Fruit fly (Drosophila melanogaster) whole organism, prepupa: ENCODE measurements around the gene GlyRS.

Experiments
- Blimp-1 ChIP-seq: fragments of 200-800 bp; sonication (Bioruptor generic); optimal IDR thresholded peaks from 3 replicates; lab custom pipeline; 2017; ENCODE audit warnings: missing biosample characterization, missing genetic modification characterization, mild to moderate bottlenecking, moderate library complexity, missing genetic modification reagents
- CG10631 ChIP-seq: fragments of 200-800 bp; sonication (Bioruptor generic); optimal IDR thresholded peaks from 2 replicates; lab custom pipeline; 2016; ENCODE audit warnings: missing biosample characterization, missing genetic modification characterization
- CG10669 ChIP-seq: fragments of 200-800 bp; sonication (Bioruptor generic); optimal IDR thresholded peaks from 3 replicates; lab custom pipeline; 2018; ENCODE audit warnings: missing biosample characterization, mild to moderate bottlenecking, missing genetic modification characterization, moderate library complexity
- CG11294 ChIP-seq: fragments of 200-800 bp; sonication (Bioruptor generic); IDR thresholded peaks from 2 replicates; pipeline ENCODE4 v1.3.6; 2022; ENCODE audit warnings: missing biosample characterization, missing genetic modification characterization
- CG11762 ChIP-seq: fragments of 200-800 bp; sonication (Bioruptor generic); optimal IDR thresholded peaks from 3 replicates; lab custom pipeline; 2016; ENCODE audit warnings: missing biosample characterization, missing genetic modification characterization; ENCODE audit not compliant: insufficient read depth
- CG11902 ChIP-seq: fragments of 200-800 bp; sonication (Bioruptor generic); optimal IDR thresholded peaks from 3 replicates; lab custom pipeline; 2016; ENCODE audit warnings: missing biosample characterization, missing genetic modification characterization
- CG15336 ChIP-seq: fragments of 200-800 bp; sonication (Bioruptor generic); IDR thresholded peaks from 2 replicates; pipeline ENCODE4 v1.3.6; 2022; ENCODE audit warnings: missing biosample characterization, missing genetic modification characterization
- CG1621 ChIP-seq: fragments of 200-800 bp; sonication (Bioruptor generic); optimal IDR thresholded peaks from 3 replicates; lab custom pipeline; 2018; ENCODE audit warnings: missing biosample characterization, mild to moderate bottlenecking, missing genetic modification characterization
- CG16779 ChIP-seq: fragments of 200-800 bp; sonication (Bioruptor generic); optimal IDR thresholded peaks from 3 replicates; lab custom pipeline; 2017; ENCODE audit warnings: missing biosample characterization, mild to moderate bottlenecking, missing genetic modification characterization
- CG3032 ChIP-seq: fragments of 200-800 bp; optimal IDR thresholded peaks from 2 replicates; lab custom pipeline; 2019; ENCODE audit warnings: missing biosample characterization, mild to moderate bottlenecking, missing genetic modification characterization, moderate library complexity
- CG31627 ChIP-seq: fragments of 200-800 bp; sonication (Bioruptor generic); optimal IDR thresholded peaks from 3 replicates; lab custom pipeline; 2016; ENCODE audit warnings: missing biosample characterization, missing genetic modification characterization
- CG3919 ChIP-seq: fragments of 200-800 bp; sonication (Bioruptor generic); optimal IDR thresholded peaks from 3 replicates; lab custom pipeline; 2016; ENCODE audit warnings: missing biosample characterization, missing genetic modification characterization
- CG4318 ChIP-seq: fragments of 200-800 bp; sonication (Bioruptor generic); optimal IDR thresholded peaks from 3 replicates; lab custom pipeline; 2017; ENCODE audit warnings: missing biosample characterization, mild to moderate bottlenecking, missing genetic modification characterization
- CG6163 ChIP-seq: fragments of 200-800 bp; sonication (Bioruptor generic); IDR thresholded peaks from 3 replicates; pipeline ENCODE4 v1.3.6; 2022; ENCODE audit warnings: missing biosample characterization, missing genetic modification characterization
- CG6276 ChIP-seq: fragments of 200-800 bp; sonication (Bioruptor generic); optimal IDR thresholded peaks from 2 replicates; lab custom pipeline; 2017; ENCODE audit warnings: missing biosample characterization, mild to moderate bottlenecking, missing genetic modification characterization
- CG6792 ChIP-seq: fragments of 200-800 bp; sonication (Bioruptor generic); optimal IDR thresholded peaks from 3 replicates; lab custom pipeline; 2016; ENCODE audit warnings: missing biosample characterization, missing genetic modification characterization
- CG6854 ChIP-seq: fragments of 200-800 bp; sonication (Bioruptor generic); optimal IDR thresholded peaks from 2 replicates; lab custom pipeline; 2017; ENCODE audit warnings: missing biosample characterization, mild to moderate bottlenecking, missing genetic modification characterization
- CG8119 ChIP-seq: fragments of 200-800 bp; sonication (Bioruptor generic); IDR thresholded peaks from 3 replicates; pipeline ENCODE4 v1.3.6; 2022; ENCODE audit warnings: missing biosample characterization, missing genetic modification characterization
- CG8319 ChIP-seq: fragments of 200-800 bp; sonication (Bioruptor generic); optimal IDR thresholded peaks from 3 replicates; lab custom pipeline; 2016; ENCODE audit warnings: missing biosample characterization, missing genetic modification characterization
- CG8632 ChIP-seq: fragments of 200-800 bp; sonication (Bioruptor generic); optimal IDR thresholded peaks from 3 replicates; lab custom pipeline; 2016; ENCODE audit warnings: missing biosample characterization, missing genetic modification characterization
- CG9139 ChIP-seq: fragments of 200-800 bp; sonication (Bioruptor generic); optimal IDR thresholded peaks from 3 replicates; lab custom pipeline; 2017; ENCODE audit warnings: missing biosample characterization, mild to moderate bottlenecking, missing genetic modification characterization
- Eip75B ChIP-seq: fragments of 200-800 bp; sonication (Bioruptor generic); optimal IDR thresholded peaks from 3 replicates; lab custom pipeline; 2016; ENCODE audit warnings: missing biosample characterization, missing genetic modification characterization
- Eip78C ChIP-seq: fragments of 200-800 bp; sonication (Bioruptor generic); peaks from one replicate; lab custom pipeline; 2016; ENCODE audit warnings: missing biosample characterization, missing genetic modification characterization
- Eip93F ChIP-seq: fragments of 200-800 bp; sonication (Bioruptor generic); optimal IDR thresholded peaks from 2 replicates; lab custom pipeline; 2016; ENCODE audit warnings: missing biosample characterization, mild to moderate bottlenecking, missing genetic modification characterization
- Ets21C ChIP-seq: fragments of 200-800 bp; sonication (Bioruptor generic); optimal IDR thresholded peaks from 3 replicates; lab custom pipeline; 2016; ENCODE audit warnings: missing biosample characterization, missing genetic modification characterization
- Ets96B ChIP-seq: fragments of 200-800 bp; optimal IDR thresholded peaks from 2 replicates; lab custom pipeline; 2019; ENCODE audit warnings: missing biosample characterization, mild to moderate bottlenecking, missing genetic modification characterization, moderate library complexity
- Gug ChIP-seq: fragments of 200-800 bp; sonication (Bioruptor generic); IDR thresholded peaks from 2 replicates; pipeline ENCODE4 v1.3.6; 2022; ENCODE audit warnings: missing biosample characterization, missing genetic modification characterization
- Lpt ChIP-seq: fragments of 200-800 bp; sonication (Bioruptor generic); optimal IDR thresholded peaks from 3 replicates; lab custom pipeline; 2016; ENCODE audit warnings: missing biosample characterization, missing genetic modification characterization
- Met ChIP-seq: fragments of 200-800 bp; sonication (Bioruptor generic); optimal IDR thresholded peaks from 3 replicates; lab custom pipeline; 2016; ENCODE audit warnings: missing biosample characterization, missing genetic modification characterization
- Smox ChIP-seq: fragments of 200-800 bp; sonication (Bioruptor generic); optimal IDR thresholded peaks from 3 replicates; lab custom pipeline; 2016; ENCODE audit warnings: missing biosample characterization, missing genetic modification characterization
- Sox102F ChIP-seq: fragments of 200-800 bp; sonication (Bioruptor generic); optimal IDR thresholded peaks from 2 replicates; lab custom pipeline; 2016; ENCODE audit warnings: missing biosample characterization, mild to moderate bottlenecking, missing genetic modification characterization
- achi ChIP-seq: fragments of 200-800 bp; sonication (Bioruptor generic); optimal IDR thresholded peaks from 3 replicates; lab custom pipeline; 2016; ENCODE audit warnings: missing biosample characterization, missing genetic modification characterization
- acj6 ChIP-seq: fragments of 200-800 bp; sonication (Bioruptor generic); optimal IDR thresholded peaks from 3 replicates; lab custom pipeline; 2016; ENCODE audit warnings: missing biosample characterization, missing genetic modification characterization
- cyc ChIP-seq: fragments of 200-800 bp; sonication (Bioruptor generic); optimal IDR thresholded peaks from 3 replicates; lab custom pipeline; 2016; ENCODE audit warnings: missing biosample characterization, missing genetic modification characterization
- dsx ChIP-seq: fragments of 200-800 bp; optimal IDR thresholded peaks from 3 replicates; lab custom pipeline; 2019; ENCODE audit warnings: missing biosample characterization, mild to moderate bottlenecking, missing genetic modification characterization, moderate library complexity; ENCODE audit not compliant: poor library complexity, severe bottlenecking
- eg ChIP-seq: fragments of 200-800 bp; sonication (Bioruptor generic); IDR thresholded peaks from 3 replicates; pipeline ENCODE4 v1.3.6; 2022; ENCODE audit warnings: missing biosample characterization, missing genetic modification characterization
- esn ChIP-seq: fragments of 200-800 bp; sonication (Bioruptor generic); optimal IDR thresholded peaks from 2 replicates; lab custom pipeline; 2016; ENCODE audit warnings: missing biosample characterization, mild to moderate bottlenecking, missing genetic modification characterization, moderate library complexity
- fd59A ChIP-seq: fragments of 200-800 bp; sonication (Bioruptor generic); optimal IDR thresholded peaks from 2 replicates; lab custom pipeline; 2017; ENCODE audit warnings: missing biosample characterization, mild to moderate bottlenecking, missing genetic modification characterization, missing genetic modification reagents
- fd85E ChIP-seq: fragments of 200-800 bp; sonication (Bioruptor generic); optimal IDR thresholded peaks from 3 replicates; lab custom pipeline; 2016; ENCODE audit warnings: missing biosample characterization, missing genetic modification characterization
- fkh ChIP-seq: fragments of 200-800 bp; sonication (Bioruptor generic); optimal IDR thresholded peaks from 3 replicates; lab custom pipeline; 2017; ENCODE audit warnings: missing biosample characterization, mild to moderate bottlenecking, missing genetic modification characterization, moderate library complexity
- lz ChIP-seq: fragments of 200-800 bp; sonication (Bioruptor generic); optimal IDR thresholded peaks from 3 replicates; lab custom pipeline; 2016; ENCODE audit warnings: missing biosample characterization, missing genetic modification characterization
- net ChIP-seq: fragments of 200-800 bp; sonication (Bioruptor generic); optimal IDR thresholded peaks from 3 replicates; lab custom pipeline; 2016; ENCODE audit warnings: missing biosample characterization, missing genetic modification characterization
- pdm3 ChIP-seq: fragments of 200-800 bp; sonication (Bioruptor generic); optimal IDR thresholded peaks from 3 replicates; lab custom pipeline; 2016; ENCODE audit warnings: missing biosample characterization, missing genetic modification characterization
- spab ChIP-seq: fragments of 200-800 bp; sonication (Bioruptor generic); optimal IDR thresholded peaks from 2 replicates; lab custom pipeline; 2017; ENCODE audit warnings: missing biosample characterization, mild to moderate bottlenecking, missing genetic modification characterization, missing genetic modification reagents
- ss ChIP-seq, 2 experiments: fragments of 200-800 bp; sonication (Bioruptor generic); optimal IDR thresholded peaks; 2 replicates in 1 of 2; 3 replicates in 1 of 2; lab custom pipeline; 2017 to 2018; ENCODE audit warnings: mild to moderate bottlenecking in 2 of 2, missing biosample characterization in 2 of 2, missing genetic modification characterization in 2 of 2, moderate library complexity in 1 of 2
- svp ChIP-seq: fragments of 200-800 bp; sonication (Bioruptor generic); peaks from one replicate; lab custom pipeline; 2016; ENCODE audit warnings: missing biosample characterization, missing genetic modification characterization
- topi ChIP-seq: fragments of 200-800 bp; sonication (Bioruptor generic); optimal IDR thresholded peaks from 3 replicates; lab custom pipeline; 2016; ENCODE audit warnings: missing biosample characterization, missing genetic modification characterization
- vri ChIP-seq: fragments of 200-800 bp; sonication (Bioruptor generic); optimal IDR thresholded peaks from 3 replicates; lab custom pipeline; 2016; ENCODE audit warnings: missing biosample characterization, mild to moderate bottlenecking, missing genetic modification characterization

Gene GlyRS

DNA sequence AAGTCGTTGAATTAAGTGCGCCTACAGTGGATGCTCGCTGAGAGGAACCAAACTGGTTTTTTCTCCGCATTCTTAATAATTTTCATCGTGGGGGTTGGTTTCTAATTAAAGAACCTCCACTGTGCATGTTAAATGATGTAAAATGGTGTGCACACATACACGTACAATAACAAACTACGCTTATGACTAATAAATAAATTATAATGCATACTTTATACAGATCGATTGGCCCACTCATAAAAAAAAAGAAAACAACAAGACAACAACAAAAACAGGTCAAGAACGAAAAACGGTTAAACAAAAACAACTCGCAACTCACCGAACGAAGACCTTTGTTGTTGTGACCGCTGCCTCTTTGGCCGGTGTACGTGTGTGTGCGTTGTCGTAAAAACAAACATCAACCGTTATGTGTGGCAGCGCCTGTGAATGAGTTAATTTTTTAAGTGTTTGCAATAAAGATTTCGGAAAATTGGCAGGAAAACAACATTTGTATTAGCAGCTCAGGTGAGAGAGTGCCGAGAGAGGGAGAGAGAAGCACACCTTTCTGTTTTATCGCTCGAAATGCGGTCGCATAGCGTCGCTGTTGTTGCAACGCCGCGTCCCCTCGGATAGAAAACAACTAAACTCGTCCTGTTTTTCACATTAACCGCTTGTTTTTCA, 883 bp upstream of the GlyRS start (continued):
- TF ChIP-seq vri (GFP tag; lab: Kevin White, UChicago) (peak; percentile 77), CG6854 (no peak), Eip75B (GFP tag; lab: Kevin White, UChicago) (peak; percentile 15), Blimp-1 (GFP tag; lab: Kevin White, UChicago) (no peak), CG9139 (GFP tag; lab: Kevin White, UChicago) (no peak), CG6792 (peak; percentile 12), CG3919 (GFP tag; lab: Kevin White, UChicago) (no peak), esn (GFP tag; lab: Kevin White, UChicago) (peak; percentile 37), Ets96B (tag; lab: Kevin White, UChicago) (no peak), eg (peak; percentile 48; the same call in 1 of the 3 replicates), acj6 (GFP tag; lab: Kevin White, UChicago) (no peak), Smox (GFP tag; lab: Kevin White, UChicago) (no peak), CG8119 (no peak), CG11762 (GFP tag; lab: Kevin White, UChicago) (no peak), ss (GFP tag; optimal IDR thresholded peaks at IDR 0.05; lab: Kevin White, UChicago) (no peak), CG6163 (no peak), Eip93F (GFP tag; lab: Kevin White, UChicago) (no peak), Eip78C (GFP tag; lab: Kevin White, UChicago) (peak; percentile 73), CG15336 (GFP tag; lab: Robert Waterston, UW) (peak; percentile 44; the same call in 1 of the 2 replicates), CG8319 (GFP tag; lab: Kevin White, UChicago) (no peak), CG11902 (no peak), CG31627 (GFP tag; lab: Kevin White, UChicago) (peak; percentile 40), CG10631 (no peak), CG8632 (no peak), CG10669 (GFP tag; lab: Kevin White, UChicago) (no peak), CG4318 (no peak), fkh (GFP tag; lab: Kevin White, UChicago) (peak; percentile 66)
- TF ChIP-seq, all 60 proteins: peak for 23

dm6 chr3L:15097878-15098520, 3.1 kb downstream of the GlyRS start, which contains the start of gene Ctps:
Gene Ctps, plus strand, starts transcription at chr3L:15097914.
- TF ChIP-seq CG8319 (GFP tag; lab: Kevin White, UChicago) (no peak), CG31627 (GFP tag; lab: Kevin White, UChicago) (no peak), svp (GFP tag; lab: Kevin White, UChicago) (no peak), spab (GFP tag; lab: Kevin White, UChicago) (no peak), fd85E (GFP tag; lab: Kevin White, UChicago) (no peak), topi (GFP tag; lab: Kevin White, UChicago) (peak; percentile 18), cyc (GFP tag; lab: Kevin White, UChicago) (no peak), Met (no peak), Eip78C (GFP tag; lab: Kevin White, UChicago) (peak; percentile 34), dsx (GFP tag; lab: Kevin White, UChicago) (no peak), Ets21C (GFP tag; lab: Kevin White, UChicago) (no peak), pdm3 (GFP tag; lab: Kevin White, UChicago) (peak; percentile 6), CG11294 (no peak), esn (GFP tag; lab: Kevin White, UChicago) (peak; percentile 37), CG1621 (tag; lab: Kevin White, UChicago) (no peak), Gug (no peak), vri (GFP tag; lab: Kevin White, UChicago) (no peak), lz (GFP tag; lab: Kevin White, UChicago) (peak; percentile 30), CG10669 (GFP tag; lab: Kevin White, UChicago) (no peak), CG16779 (tag; lab: Kevin White, UChicago) (no peak), Eip93F (GFP tag; lab: Kevin White, UChicago) (no peak), achi (GFP tag; lab: Kevin White, UChicago) (no peak), CG6792 (no peak), fkh (GFP tag; lab: Kevin White, UChicago) (peak; percentile 63), Sox102F (GFP tag; lab: Kevin White, UChicago) (no peak), fd59A (GFP tag; lab: Kevin White, UChicago) (no peak), CG8632 (no peak), CG6854 (peak; percentile 18), eg (no peak), CG3032 (tag; lab: Kevin White, UChicago) (no peak), CG6276 (GFP tag; lab: Kevin White, UChicago) (no peak), Smox (GFP tag; lab: Kevin White, UChicago) (no peak), net (GFP tag; lab: Kevin White, UChicago) (no peak), Lpt (GFP tag; lab: Kevin White, UChicago) (no peak)
